Fruit fly (Drosophila melanogaster): ENCODE results near the gene CG3769.

CG3769 gene

DNA sequence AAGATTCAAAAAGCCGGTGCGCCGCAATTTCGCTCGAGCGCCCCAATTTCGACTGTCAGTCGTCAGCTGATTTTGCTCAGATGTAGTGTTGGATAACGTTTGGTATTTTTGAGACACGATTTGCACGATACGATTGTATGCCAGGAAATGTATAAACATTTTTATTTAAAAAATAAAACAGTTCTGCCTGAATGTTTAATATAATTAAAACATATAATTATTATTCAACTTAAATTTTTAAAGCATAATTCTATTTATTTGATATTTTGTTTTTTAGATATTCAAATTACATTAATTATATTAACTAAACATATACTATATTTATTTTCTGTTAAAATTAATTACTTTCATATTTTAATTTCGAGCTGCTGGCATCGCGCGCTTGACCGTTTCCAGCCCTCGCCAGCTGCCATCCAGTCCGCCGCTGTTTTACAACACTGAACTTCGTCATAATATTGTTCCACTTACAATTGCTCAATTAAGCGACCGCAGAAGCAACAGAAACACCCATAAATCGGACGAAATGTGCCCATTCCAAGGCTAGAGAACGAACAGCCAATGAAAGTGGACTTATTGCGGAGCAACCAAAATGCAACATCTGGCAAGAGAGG lies 4.1 kb upstream of the CG3769 start, which contains the start of the genes FucTB and scat (continued):
- peak; percentile 10 for TF ChIP-seq CG17568 (GFP tag; optimal IDR thresholded peaks at IDR 0.05)
- TF ChIP-seq HmgZ (tag; optimal IDR thresholded peaks at IDR 0.05): peak; percentile 71
- TF ChIP-seq fd3F (GFP tag; optimal IDR thresholded peaks at IDR 0.05): peak; percentile 89
- TF ChIP-seq sim (GFP tag; IDR thresholded peaks at IDR 0.05): peak; percentile 43; the same call in 1 of the 2 replicates
- TF ChIP-seq grau (tag; optimal IDR thresholded peaks at IDR 0.05): peak; percentile 94
- TF ChIP-seq CG14441 (GFP tag; IDR thresholded peaks at IDR 0.05): peak; percentile 93
- no peak for TF ChIP-seq wek (GFP tag; optimal IDR thresholded peaks at IDR 0.05)
- peak; percentile 95 for TF ChIP-seq CG14710 (tag; optimal IDR thresholded peaks at IDR 0.05)
- peak; percentile 82 for TF ChIP-seq vfl (GFP tag; optimal IDR thresholded peaks at IDR 0.05)
- peak; percentile 94 for TF ChIP-seq CG7556 (GFP tag; optimal IDR thresholded peaks at IDR 0.05)
- TF ChIP-seq ara (GFP tag; IDR thresholded peaks at IDR 0.05): peak; percentile 81
- TF ChIP-seq row (GFP tag; IDR thresholded peaks at IDR 0.05): peak; percentile 94
- TF ChIP-seq ftz-f1 (GFP tag; optimal IDR thresholded peaks at IDR 0.05): peak; percentile 8
- TF ChIP-seq br (optimal IDR thresholded peaks at IDR 0.05): no peak
- peak; percentile 31 for TF ChIP-seq CG9797 (GFP tag; optimal IDR thresholded peaks at IDR 0.05)
- peak; percentile 14 for TF ChIP-seq CG16863 (GFP tag; optimal IDR thresholded peaks at IDR 0.05)
- TF ChIP-seq CG30020 (tag; optimal IDR thresholded peaks at IDR 0.05): peak; percentile 88
- peak; percentile 68 for TF ChIP-seq CG10321 (GFP tag; IDR thresholded peaks at IDR 0.05)
- peak; percentile 69 for TF ChIP-seq CG31388 (GFP tag; optimal IDR thresholded peaks at IDR 0.05)
- no peak for TF ChIP-seq pan (optimal IDR thresholded peaks at IDR 0.05)
- peak in 1 of 2 experiments; percentile 90 for TF ChIP-seq pan (GFP tag; optimal IDR thresholded peaks at IDR 0.05 in 1 of 2, IDR thresholded peaks at IDR 0.05 in 1 of 2)
- peak; percentile 90 for TF ChIP-seq Optix (GFP tag; IDR thresholded peaks at IDR 0.05)
- peak; percentile 76 for TF ChIP-seq Atf6 (GFP tag; IDR thresholded peaks at IDR 0.05)
- peak; percentile 94 for TF ChIP-seq CG32772 (GFP tag; IDR thresholded peaks at IDR 0.05)
- peak; percentile 91 for TF ChIP-seq Chrac-16 (GFP tag; optimal IDR thresholded peaks at IDR 0.05)
- TF ChIP-seq mam (GFP tag; optimal IDR thresholded peaks at IDR 0.05): peak; percentile 62
- TF ChIP-seq CG31365 (tag; optimal IDR thresholded peaks at IDR 0.05): no peak
- TF ChIP-seq ab (GFP tag; optimal IDR thresholded peaks at IDR 0.05): peak; percentile 41
- TF ChIP-seq CG2129 (GFP tag; IDR thresholded peaks at IDR 0.05; ENCODE audit: partially characterized antibody): no peak
- TF ChIP-seq sisA (GFP tag; IDR thresholded peaks at IDR 0.05): peak; percentile 93
- peak; percentile 66 for TF ChIP-seq tx (GFP tag; optimal IDR thresholded peaks at IDR 0.05)
- TF ChIP-seq CG13296 (GFP tag; optimal IDR thresholded peaks at IDR 0.05): peak; percentile 83
- TF ChIP-seq so (GFP tag; IDR thresholded peaks at IDR 0.05): peak; percentile 78; the same call in 1 of the 3 replicates
- no peak for TF ChIP-seq gcm (GFP tag; optimal IDR thresholded peaks at IDR 0.05)
- TF ChIP-seq crp (GFP tag; optimal IDR thresholded peaks at IDR 0.05): peak; percentile 31 to 90
- peak; percentile 62; the same call in 1 of the 2 replicates for TF ChIP-seq CG17612 (GFP tag; IDR thresholded peaks at IDR 0.05)
- peak; percentile 86 for TF ChIP-seq CG8388 (GFP tag; optimal IDR thresholded peaks at IDR 0.05)
- peak; percentile 77 for TF ChIP-seq CG6765 (GFP tag; optimal IDR thresholded peaks at IDR 0.05)
- peak; percentile 96 for TF ChIP-seq Xrp1 (GFP tag; IDR thresholded peaks at IDR 0.05)
- TF ChIP-seq CG8478 (optimal IDR thresholded peaks at IDR 0.05): no peak
- TF ChIP-seq CG14050 (GFP tag; IDR thresholded peaks at IDR 0.05): peak; percentile 64; the same call in 2 of the 3 replicates
- peak; percentile 73 for TF ChIP-seq peb (GFP tag; IDR thresholded peaks at IDR 0.05)
- TF ChIP-seq Awh (GFP tag; IDR thresholded peaks at IDR 0.05): peak; percentile 79
- no peak for TF ChIP-seq gfzf (GFP tag; optimal IDR thresholded peaks at IDR 0.05)
- peak; percentile 90 for TF ChIP-seq ssp (GFP tag; IDR thresholded peaks at IDR 0.05)
- peak; percentile 91 for TF ChIP-seq wor (GFP tag; IDR thresholded peaks at IDR 0.05)
- TF ChIP-seq ap (GFP tag; IDR thresholded peaks at IDR 0.05): peak; percentile 84
- TF ChIP-seq lola (GFP tag; optimal IDR thresholded peaks at IDR 0.05): peak in 1 of 3 experiments; percentile 98
- peak; percentile 97 for TF ChIP-seq CG15696 (tag; optimal IDR thresholded peaks at IDR 0.05)
- peak; percentile 65 for TF ChIP-seq CG10431 (GFP tag; optimal IDR thresholded peaks at IDR 0.05)
- TF ChIP-seq E2f1 (GFP tag; IDR thresholded peaks at IDR 0.05): peak; percentile 91
